Worm (Caenorhabditis elegans) whole organism, midembryonic: Measurements from ENCODE around the gene hmit-1.2.

ENCODE experiments used
- T22C8.4 ChIP-seq: fragments of 200-800 bp; sonication (Bioruptor generic); IDR thresholded peaks from 2 replicates; pipeline ENCODE4 v1.3.6; 2022; ENCODE audit warnings: missing genetic modification characterization, missing compliant biosample characterization
- cog-1 ChIP-seq: sonication (generic microtip); optimal IDR thresholded peaks from 2 replicates; lab custom pipeline; 2016; ENCODE audit warnings: missing genetic modification characterization, missing compliant biosample characterization
- flt-1 ChIP-seq: fragments of 200-800 bp; sonication (Bioruptor generic); IDR thresholded peaks from 2 replicates; pipeline ENCODE4 v1.3.6; 2022; ENCODE audit warnings: missing genetic modification characterization, missing compliant biosample characterization
- klf-2 ChIP-seq: fragments of 200-800 bp; sonication (Bioruptor generic); conservative IDR thresholded peaks from 2 replicates; pipeline ENCODE4 v1.3.6; 2022; ENCODE audit warnings: missing genetic modification reagents, missing genetic modification characterization, missing compliant biosample characterization
- med-1 ChIP-seq: sonication (generic microtip); optimal IDR thresholded peaks from 2 replicates; lab custom pipeline; 2017; ENCODE audit warnings: missing genetic modification characterization, mild to moderate bottlenecking, missing compliant biosample characterization, antibody characterized with exemption, missing genetic modification reagents; ENCODE audit not compliant: insufficient read depth
- ref-1 ChIP-seq: fragments of 200-800 bp; sonication (Bioruptor generic); conservative IDR thresholded peaks from 2 replicates; pipeline ENCODE4 v1.3.6; 2022; ENCODE audit warnings: missing genetic modification reagents, missing genetic modification characterization, missing compliant biosample characterization
- tab-1 ChIP-seq: fragments of 200-800 bp; sonication (Bioruptor generic); IDR thresholded peaks from 2 replicates; pipeline ENCODE4 v1.3.6; 2022; ENCODE audit warnings: missing genetic modification characterization, missing compliant biosample characterization
- ztf-23 ChIP-seq: fragments of 200-800 bp; sonication (Bioruptor generic); IDR thresholded peaks from 2 replicates; pipeline ENCODE4 v1.3.6; 2022; ENCODE audit warnings: missing genetic modification reagents, missing genetic modification characterization, missing compliant biosample characterization
- ztf-29 ChIP-seq: fragments of 200-800 bp; sonication (Bioruptor generic); IDR thresholded peaks from 2 replicates; pipeline ENCODE4 v1.3.6; 2022; ENCODE audit warnings: missing genetic modification reagents, missing genetic modification characterization, missing compliant biosample characterization

hmit-1.2 gene

ce11 chrV:18524460-18524859 lies at the start of gene hmit-1.2:
Gene hmit-1.2, plus strand, starts transcription at chrV:18524760.
- TF ChIP-seq cog-1 (tag; lab: Kevin White, UChicago) = no peak
- TF ChIP-seq T22C8.4 (GFP tag; lab: Robert Waterston, UW) = no peak
- TF ChIP-seq med-1 (GFP tag; lab: Kevin White, UChicago) = no peak
- TF ChIP-seq ztf-23 (GFP tag; lab: Robert Waterston, UW) = no peak
- TF ChIP-seq tab-1 (GFP tag; lab: Robert Waterston, UW) = no peak
- no peak for TF ChIP-seq ref-1 (GFP tag; lab: Robert Waterston, UW)
- TF ChIP-seq flt-1 (GFP tag; lab: Robert Waterston, UW) = no peak
- no peak for TF ChIP-seq ztf-29 (GFP tag; lab: Robert Waterston, UW)
- no peak for TF ChIP-seq klf-2

ce11 chrV:18476090-18476489 lies 48.5 kb upstream of the hmit-1.2 start, which contains the start of gene srh-179:
Gene srh-179, plus strand, starts transcription at chrV:18476390.
- TF ChIP-seq cog-1 (tag; lab: Kevin White, UChicago) (no peak), ztf-23 (GFP tag; lab: Robert Waterston, UW) (no peak)

- no peak for TF ChIP-seq tab-1 (GFP tag; lab: Robert Waterston, UW)
- no peak for TF ChIP-seq ztf-29 (GFP tag; lab: Robert Waterston, UW)
- no peak for TF ChIP-seq klf-2
- no peak for TF ChIP-seq ztf-23 (GFP tag; lab: Robert Waterston, UW)
- no peak for TF ChIP-seq med-1 (GFP tag; lab: Kevin White, UChicago)
- TF ChIP-seq flt-1 (GFP tag; lab: Robert Waterston, UW) = no peak
- TF ChIP-seq ref-1 (GFP tag; lab: Robert Waterston, UW) = no peak
- no peak for TF ChIP-seq cog-1 (tag; lab: Kevin White, UChicago)
Observed at ce11 chrV:18480231-18480630, 44.3 kb upstream of the hmit-1.2 start, which contains the start of gene srh-178. Gene srh-178, minus strand, starts transcription at chrV:18480331.

- no peak for TF ChIP-seq flt-1 (GFP tag; lab: Robert Waterston, UW)
- TF ChIP-seq T22C8.4 (GFP tag; lab: Robert Waterston, UW) = no peak
- TF ChIP-seq ref-1 (GFP tag; lab: Robert Waterston, UW) = no peak
- no peak for TF ChIP-seq ztf-29 (GFP tag; lab: Robert Waterston, UW)
Observed at ce11 chrV:18487158-18487557, 37.4 kb upstream of the hmit-1.2 start, which contains the start of gene Y51A2D.18. Gene Y51A2D.18, minus strand, starts transcription at chrV:18487258.

ce11 chrV:18490284-18490832 lies 34.2 kb upstream of the hmit-1.2 start:
- TF ChIP-seq ref-1 (GFP tag; lab: Robert Waterston, UW) (no peak), ztf-23 (GFP tag; lab: Robert Waterston, UW) (0 out of 2 replicates have a peak, but pooled peaks have one; percentile 60), klf-2 (no peak), cog-1 (tag; lab: Kevin White, UChicago) (peak; percentile 8), tab-1 (GFP tag; lab: Robert Waterston, UW) (0 out of 2 replicates have a peak, but pooled peaks have one; percentile 4), T22C8.4 (GFP tag; lab: Robert Waterston, UW) (peak; percentile 66), ztf-29 (GFP tag; lab: Robert Waterston, UW) (no peak)

ce11 chrV:18491961-18492360 lies 32.6 kb upstream of the hmit-1.2 start, which contains the start of gene slo-1:
Gene slo-1, plus strand, starts transcription at chrV:18492261.
- no peak for TF ChIP-seq tab-1 (GFP tag; lab: Robert Waterston, UW)
- TF ChIP-seq med-1 (GFP tag; lab: Kevin White, UChicago) = no peak
- TF ChIP-seq T22C8.4 (GFP tag; lab: Robert Waterston, UW) = no peak
- no peak for TF ChIP-seq flt-1 (GFP tag; lab: Robert Waterston, UW)
- no peak for TF ChIP-seq klf-2
- TF ChIP-seq ref-1 (GFP tag; lab: Robert Waterston, UW) = no peak
- TF ChIP-seq ztf-29 (GFP tag; lab: Robert Waterston, UW) = no peak

ce11 chrV:18504610-18505009 lies 19.9 kb upstream of the hmit-1.2 start:
- TF ChIP-seq tab-1 (GFP tag; lab: Robert Waterston, UW) (no peak), ztf-23 (GFP tag; lab: Robert Waterston, UW) (no peak), cog-1 (tag; lab: Kevin White, UChicago) (no peak), klf-2 (no peak), T22C8.4 (GFP tag; lab: Robert Waterston, UW) (0 out of 2 replicates have a peak, but pooled peaks have one; percentile 30)

ce11 chrV:18506772-18507171 lies 17.8 kb upstream of the hmit-1.2 start:
- TF ChIP-seq ztf-23 (GFP tag; lab: Robert Waterston, UW) (no peak), ref-1 (GFP tag; lab: Robert Waterston, UW) (no peak), T22C8.4 (GFP tag; lab: Robert Waterston, UW) (no peak), med-1 (GFP tag; lab: Kevin White, UChicago) (no peak), tab-1 (GFP tag; lab: Robert Waterston, UW) (no peak)

- TF ChIP-seq ref-1 (GFP tag; lab: Robert Waterston, UW) (no peak), flt-1 (GFP tag; lab: Robert Waterston, UW) (no peak), tab-1 (GFP tag; lab: Robert Waterston, UW) (no peak), med-1 (GFP tag; lab: Kevin White, UChicago) (no peak), ztf-23 (GFP tag; lab: Robert Waterston, UW) (no peak), ztf-29 (GFP tag; lab: Robert Waterston, UW) (no peak), T22C8.4 (GFP tag; lab: Robert Waterston, UW) (no peak), cog-1 (tag; lab: Kevin White, UChicago) (no peak), klf-2 (no peak)
Observed at ce11 chrV:18508564-18508963, 16.0 kb upstream of the hmit-1.2 start, which contains the start of gene Y51A2D.1. Gene Y51A2D.1, plus strand, starts transcription at chrV:18508864.

ce11 chrV:18511847-18512246 lies 12.7 kb upstream of the hmit-1.2 start:
- TF ChIP-seq med-1 (GFP tag; lab: Kevin White, UChicago) (no peak), klf-2 (no peak), flt-1 (GFP tag; lab: Robert Waterston, UW) (no peak), tab-1 (GFP tag; lab: Robert Waterston, UW) (no peak), ref-1 (GFP tag; lab: Robert Waterston, UW) (no peak), ztf-23 (GFP tag; lab: Robert Waterston, UW) (no peak), ztf-29 (GFP tag; lab: Robert Waterston, UW) (no peak), cog-1 (tag; lab: Kevin White, UChicago) (no peak), T22C8.4 (GFP tag; lab: Robert Waterston, UW) (no peak)
